Worm (Caenorhabditis elegans) whole organism, young adult: Measurements from ENCODE around the gene nhr-118.

Experiments
- C06A6.2 ChIP-seq: fragments of 200-800 bp; sonication (Bioruptor generic); conservative IDR thresholded peaks from 2 replicates; pipeline ENCODE4 v1.3.6; 2022; ENCODE audit warnings: missing genetic modification characterization, missing compliant biosample characterization
- F23B12.7 ChIP-seq: sonication (generic microtip); optimal IDR thresholded peaks from 2 replicates; lab custom pipeline; 2017; ENCODE audit warnings: missing genetic modification characterization, mild to moderate bottlenecking, missing compliant biosample characterization, antibody characterized with exemption, moderate library complexity; ENCODE audit not compliant: insufficient read depth
- F33H1.4 ChIP-seq: fragments of 200-800 bp; sonication (Bioruptor generic); IDR thresholded peaks from 2 replicates; pipeline ENCODE4 v1.3.6; 2022; ENCODE audit warnings: missing genetic modification reagents, missing genetic modification characterization, missing compliant biosample characterization
- F39B2.1 ChIP-seq: fragments of 200-800 bp; sonication (Bioruptor generic); IDR thresholded peaks from 2 replicates; pipeline ENCODE4 v1.3.6; 2022; ENCODE audit warnings: missing genetic modification reagents, missing genetic modification characterization, missing compliant biosample characterization
- F52B5.7 ChIP-seq: sonication (generic microtip); optimal IDR thresholded peaks from 2 replicates; lab custom pipeline; 2016; ENCODE audit warnings: mild to moderate bottlenecking, missing genetic modification characterization, missing compliant biosample characterization
- F57C9.4 ChIP-seq: sonication (generic microtip); optimal IDR thresholded peaks from 2 replicates; lab custom pipeline; 2017; ENCODE audit warnings: mild to moderate bottlenecking, missing genetic modification characterization, missing compliant biosample characterization
- T07F8.4 ChIP-seq: sonication (generic microtip); optimal IDR thresholded peaks from 2 replicates; lab custom pipeline; 2016; ENCODE audit warnings: mild to moderate bottlenecking, missing genetic modification characterization, moderate library complexity, missing compliant biosample characterization
- T26A5.8 ChIP-seq: sonication (generic microtip); optimal IDR thresholded peaks from 2 replicates; lab custom pipeline; 2016; ENCODE audit warnings: missing genetic modification characterization, missing compliant biosample characterization
- Y56A3A.18 ChIP-seq: fragments of 200-800 bp; sonication (Bioruptor generic); IDR thresholded peaks from 2 replicates; pipeline ENCODE4 v1.3.6; 2022; ENCODE audit warnings: missing genetic modification reagents, missing genetic modification characterization, missing compliant biosample characterization
- Y79H2A.3 ChIP-seq: fragments of 200-800 bp; sonication (Bioruptor generic); conservative IDR thresholded peaks from 2 replicates; pipeline ENCODE4 v1.3.6; 2022; ENCODE audit warnings: missing genetic modification reagents, missing genetic modification characterization, missing compliant biosample characterization
- Y95B8A.8 ChIP-seq: fragments of 200-800 bp; sonication (Bioruptor generic); IDR thresholded peaks from 2 replicates; pipeline ENCODE4 v1.3.6; 2022; ENCODE audit warnings: missing genetic modification reagents, missing genetic modification characterization, missing compliant biosample characterization
- ZK185.1 ChIP-seq: sonication (generic microtip); optimal IDR thresholded peaks from 2 replicates; lab custom pipeline; 2016; ENCODE audit warnings: mild to moderate bottlenecking, missing genetic modification characterization, missing compliant biosample characterization; ENCODE audit not compliant: poor library complexity, severe bottlenecking
- ama-1 ChIP-seq, 3 experiments: fragments of 150-350 bp in 1 of 3; sonication (generic microtip) in 2 of 3; optimal IDR thresholded peaks; 2 replicates each; lab custom pipeline; 2014 to 2018; ENCODE audit warnings: missing biosample characterization in 2 of 3, missing genetic modification characterization in 2 of 3, missing genetic modification reagents in 2 of 3
- aptf-2 ChIP-seq: fragments of 200-800 bp; sonication (Bioruptor generic); conservative IDR thresholded peaks from 2 replicates; pipeline ENCODE4 v1.3.6; 2022; ENCODE audit warnings: missing genetic modification reagents, missing genetic modification characterization, missing compliant biosample characterization
- dpl-1 ChIP-seq: fragments of 150-350 bp; optimal IDR thresholded peaks from 2 replicates; lab custom pipeline; 2014; ENCODE audit warnings: missing biosample characterization, missing genetic modification reagents, missing genetic modification characterization
- egl-44 ChIP-seq: fragments of 200-800 bp; sonication (Bioruptor generic); IDR thresholded peaks from 2 replicates; pipeline ENCODE4 v1.3.6; 2022; ENCODE audit warnings: missing genetic modification reagents, missing genetic modification characterization, missing compliant biosample characterization
- ekl-4 ChIP-seq: fragments of 200-800 bp; sonication (Bioruptor generic); IDR thresholded peaks from 2 replicates; pipeline ENCODE4 v1.3.6; 2022; ENCODE audit warnings: missing genetic modification reagents, missing genetic modification characterization, missing compliant biosample characterization
- him-1 ChIP-seq: sonication (generic microtip); optimal IDR thresholded peaks from 2 replicates; lab custom pipeline; 2016; ENCODE audit warnings: missing genotype, missing genetic modification reagents, missing genetic modification characterization, missing compliant biosample characterization
- hlh-12 ChIP-seq: sonication (generic microtip); optimal IDR thresholded peaks from 2 replicates; lab custom pipeline; 2016; ENCODE audit warnings: missing genetic modification characterization, missing compliant biosample characterization
- hlh-26 ChIP-seq: fragments of 200-800 bp; sonication (Bioruptor generic); conservative IDR thresholded peaks from 2 replicates; pipeline ENCODE4 v1.3.6; 2022; ENCODE audit warnings: missing genetic modification reagents, missing genetic modification characterization, missing compliant biosample characterization
- let-526 ChIP-seq: fragments of 200-800 bp; sonication (Bioruptor generic); IDR thresholded peaks from 2 replicates; pipeline ENCODE4 v1.3.6; 2022; ENCODE audit warnings: missing genetic modification reagents, missing genetic modification characterization, missing compliant biosample characterization
- let-607 ChIP-seq, 2 experiments: fragments of 200-800 bp in 1 of 2; sonication (Bioruptor generic) in 1 of 2; sonication (generic microtip) in 1 of 2; optimal IDR thresholded peaks; 2 replicates each; lab custom pipeline; 2016 to 2018; ENCODE audit warnings: mild to moderate bottlenecking in 2 of 2, missing compliant biosample characterization in 2 of 2, missing genetic modification characterization in 2 of 2, moderate library complexity in 2 of 2, missing genotype in 1 of 2
- lin-40 ChIP-seq: sonication (generic microtip); optimal IDR thresholded peaks from 2 replicates; lab custom pipeline; 2016; ENCODE audit warnings: missing genetic modification characterization, mild to moderate bottlenecking, missing compliant biosample characterization, missing genotype, missing genetic modification reagents
- lin-54 ChIP-seq: fragments of 200-800 bp; sonication (Bioruptor generic); optimal IDR thresholded peaks from 2 replicates; lab custom pipeline; 2018; ENCODE audit warnings: mild to moderate bottlenecking, missing genetic modification characterization, missing compliant biosample characterization
- madf-10 ChIP-seq: sonication (generic microtip); optimal IDR thresholded peaks from 2 replicates; lab custom pipeline; 2016; ENCODE audit warnings: mild to moderate bottlenecking, missing genetic modification characterization, missing compliant biosample characterization
- madf-3 ChIP-seq: fragments of 200-800 bp; sonication (Bioruptor generic); IDR thresholded peaks from 2 replicates; pipeline ENCODE4 v1.3.6; 2022; ENCODE audit warnings: missing genetic modification reagents, missing genetic modification characterization, missing compliant biosample characterization
- madf-6 ChIP-seq: fragments of 200-800 bp; sonication (Bioruptor generic); IDR thresholded peaks from 2 replicates; pipeline ENCODE4 v1.3.6; 2022; ENCODE audit warnings: missing genetic modification reagents, missing genetic modification characterization, missing compliant biosample characterization
- mcd-1 ChIP-seq: fragments of 200-800 bp; sonication (Bioruptor generic); IDR thresholded peaks from 2 replicates; pipeline ENCODE4 v1.3.6; 2022; ENCODE audit warnings: missing genetic modification reagents, missing genetic modification characterization, missing compliant biosample characterization
- mel-28 ChIP-seq: sonication (generic microtip); optimal IDR thresholded peaks from 2 replicates; lab custom pipeline; 2016; ENCODE audit warnings: borderline replicate concordance, mild to moderate bottlenecking, missing genetic modification characterization, missing compliant biosample characterization
- mxl-1 ChIP-seq: sonication (generic microtip); optimal IDR thresholded peaks from 2 replicates; lab custom pipeline; 2016; ENCODE audit warnings: missing genetic modification characterization, missing compliant biosample characterization
- nfya-1 ChIP-seq: sonication (generic microtip); optimal IDR thresholded peaks from 2 replicates; lab custom pipeline; 2017; ENCODE audit warnings: antibody characterized with exemption, missing compliant biosample characterization, missing genetic modification characterization, borderline replicate concordance; ENCODE audit not compliant: insufficient read depth
- nfya-2 ChIP-seq: fragments of 200-800 bp; sonication (Bioruptor generic); IDR thresholded peaks from 2 replicates; pipeline ENCODE4 v1.3.6; 2022; ENCODE audit warnings: missing genetic modification reagents, missing genetic modification characterization, missing compliant biosample characterization
- nhr-120 ChIP-seq: fragments of 200-800 bp; sonication (Bioruptor generic); IDR thresholded peaks from 2 replicates; pipeline ENCODE4 v1.3.6; 2022; ENCODE audit warnings: missing genetic modification characterization, missing compliant biosample characterization
- nhr-179 ChIP-seq: sonication (generic microtip); optimal IDR thresholded peaks from 2 replicates; lab custom pipeline; 2016; ENCODE audit warnings: mild to moderate bottlenecking, missing genetic modification characterization, missing compliant biosample characterization
- snpc-4 ChIP-seq, 5 experiments: fragments of 150-350 bp in 1 of 5; sonication (generic microtip) in 4 of 5; optimal IDR thresholded peaks; 2 replicates each; lab custom pipeline; 2014 to 2018; ENCODE audit warnings: missing genetic modification characterization in 5 of 5, missing biosample characterization in 3 of 5, antibody characterized with exemption in 2 of 5, mild to moderate bottlenecking in 2 of 5, missing compliant biosample characterization in 2 of 5, missing genotype in 2 of 5, moderate library complexity in 2 of 5, missing genetic modification reagents in 1 of 5
- somi-1 ChIP-seq: fragments of 200-800 bp; sonication (Bioruptor generic); optimal IDR thresholded peaks from 2 replicates; lab custom pipeline; 2018; ENCODE audit warnings: mild to moderate bottlenecking, missing genetic modification characterization, missing compliant biosample characterization
- zim-3 ChIP-seq: sonication (generic microtip); optimal IDR thresholded peaks from 2 replicates; lab custom pipeline; 2017; ENCODE audit warnings: mild to moderate bottlenecking, missing genetic modification characterization, moderate library complexity, missing compliant biosample characterization
- ztf-18 ChIP-seq: sonication (generic microtip); optimal IDR thresholded peaks from 2 replicates; lab custom pipeline; 2016; ENCODE audit warnings: missing genotype, mild to moderate bottlenecking, missing genetic modification characterization, missing compliant biosample characterization
- ztf-22 ChIP-seq: fragments of 200-800 bp; sonication (Bioruptor generic); optimal IDR thresholded peaks from 2 replicates; lab custom pipeline; 2018; ENCODE audit warnings: mild to moderate bottlenecking, missing genetic modification characterization, moderate library complexity, missing compliant biosample characterization
- ztf-25 ChIP-seq: fragments of 200-800 bp; sonication (Bioruptor generic); IDR thresholded peaks from 2 replicates; pipeline ENCODE4 v1.3.6; 2022; ENCODE audit warnings: missing genetic modification reagents, missing genetic modification characterization, missing compliant biosample characterization
- ztf-6 ChIP-seq: fragments of 200-800 bp; sonication (Bioruptor generic); IDR thresholded peaks from 2 replicates; pipeline ENCODE4 v1.3.6; 2022; ENCODE audit warnings: missing genetic modification reagents, missing genetic modification characterization, missing compliant biosample characterization

The nhr-118 gene

ce11 chrV:4361505-4361904 is 46.1 kb upstream of the nhr-118 start, which contains the start of gene F32D1.3:
F32D1.3 (minus strand) TSS chrV:4361569.
- TF ChIP-seq snpc-4 (GFP tag; optimal IDR thresholded peaks at IDR 0.05; lab: Kevin White, UChicago) = no peak
- no peak for TF ChIP-seq snpc-4 (tag; optimal IDR thresholded peaks at IDR 0.05; lab: Kevin White, UChicago)
- no peak for TF ChIP-seq mcd-1 (GFP tag; lab: Robert Waterston, UW)
- TF ChIP-seq nfya-2 (GFP tag; lab: Robert Waterston, UW) = no peak
- TF ChIP-seq dpl-1 (GFP tag; lab: Kevin White, UChicago) = no peak
- TF ChIP-seq Y56A3A.18 = no peak
- no peak for TF ChIP-seq him-1 (tag; lab: Kevin White, UChicago)
- TF ChIP-seq madf-3 (GFP tag; lab: Robert Waterston, UW) = no peak
- TF ChIP-seq zim-3 (tag; lab: Kevin White, UChicago) = no peak
- no peak for TF ChIP-seq lin-54 (GFP tag; lab: Kevin White, UChicago)
- no peak for TF ChIP-seq nfya-1
- TF ChIP-seq nhr-179 (tag; lab: Kevin White, UChicago) = no peak
- TF ChIP-seq hlh-12 = no peak

ce11 chrV:4364517-4364916 is 43.1 kb upstream of the nhr-118 start, which contains the start of gene grl-13:
grl-13 (minus strand) TSS chrV:4364617.
- no peak for TF ChIP-seq T26A5.8 (tag; lab: Kevin White, UChicago)
- TF ChIP-seq F39B2.1 (GFP tag; lab: Robert Waterston, UW) = no peak
- TF ChIP-seq ekl-4 (GFP tag; lab: Robert Waterston, UW) = no peak
- TF ChIP-seq somi-1 (GFP tag; lab: Kevin White, UChicago) = no peak
- no peak for TF ChIP-seq egl-44 (GFP tag; lab: Robert Waterston, UW)
- TF ChIP-seq T07F8.4 (tag; lab: Kevin White, UChicago) = no peak
- no peak for TF ChIP-seq madf-6
- TF ChIP-seq mel-28 (tag; lab: Kevin White, UChicago) = no peak
- no peak for TF ChIP-seq ztf-6 (GFP tag; lab: Robert Waterston, UW)
- no peak for TF ChIP-seq F33H1.4 (GFP tag; lab: Robert Waterston, UW)
- TF ChIP-seq mxl-1 (tag; lab: Kevin White, UChicago) = no peak
- no peak for TF ChIP-seq F57C9.4 (tag; lab: Kevin White, UChicago)
- TF ChIP-seq nhr-120 = no peak
- TF ChIP-seq hlh-26 (GFP tag; lab: Robert Waterston, UW) = no peak
- TF ChIP-seq ZK185.1 (tag; lab: Kevin White, UChicago) = no peak
- TF ChIP-seq, all 124 proteins: peak for 0

ce11 chrV:4366440-4366839 is 41.2 kb upstream of the nhr-118 start, which contains the start of gene F32D1.11:
F32D1.11 (minus strand) TSS chrV:4366540.
- TF ChIP-seq F52B5.7 (tag; lab: Kevin White, UChicago) (no peak), ztf-22 (no peak), snpc-4 (GFP tag; optimal IDR thresholded peaks at IDR 0.05; lab: Kevin White, UChicago) (no peak), snpc-4 (tag; optimal IDR thresholded peaks at IDR 0.05; lab: Kevin White, UChicago) (no peak), ama-1 (optimal IDR thresholded peaks at IDR 0.05; lab: Kevin White, UChicago) (no peak), ama-1 (GFP tag; optimal IDR thresholded peaks at IDR 0.05; lab: Kevin White, UChicago) (no peak), Y95B8A.8 (GFP tag; lab: Robert Waterston, UW) (no peak), C06A6.2 (no peak), ztf-25 (GFP tag; lab: Robert Waterston, UW) (no peak), Y56A3A.18 (no peak), somi-1 (GFP tag; lab: Kevin White, UChicago) (no peak), F23B12.7 (no peak), let-607 (tag; optimal IDR thresholded peaks at IDR 0.05; lab: Kevin White, UChicago) (no peak), let-526 (GFP tag; lab: Robert Waterston, UW) (no peak), Y79H2A.3 (GFP tag; lab: Robert Waterston, UW) (no peak), aptf-2 (GFP tag; lab: Robert Waterston, UW) (no peak), lin-40 (tag; lab: Kevin White, UChicago) (no peak), madf-10 (tag; lab: Kevin White, UChicago) (no peak), ztf-18 (tag; lab: Kevin White, UChicago) (no peak)
- TF ChIP-seq, all 124 proteins: peak for 0
